Worm (Caenorhabditis elegans) whole organism, midembryonic: ENCODE results near the gene chil-8.

Experiments used
- T22C8.4 ChIP-seq: fragments of 200-800 bp; sonication (Bioruptor generic); IDR thresholded peaks from 2 replicates; pipeline ENCODE4 v1.3.6; 2022; ENCODE audit warnings: missing genetic modification characterization, missing compliant biosample characterization
- cog-1 ChIP-seq: sonication (generic microtip); optimal IDR thresholded peaks from 2 replicates; lab custom pipeline; 2016; ENCODE audit warnings: missing genetic modification characterization, missing compliant biosample characterization
- flt-1 ChIP-seq: fragments of 200-800 bp; sonication (Bioruptor generic); IDR thresholded peaks from 2 replicates; pipeline ENCODE4 v1.3.6; 2022; ENCODE audit warnings: missing genetic modification characterization, missing compliant biosample characterization
- klf-2 ChIP-seq: fragments of 200-800 bp; sonication (Bioruptor generic); conservative IDR thresholded peaks from 2 replicates; pipeline ENCODE4 v1.3.6; 2022; ENCODE audit warnings: missing genetic modification reagents, missing genetic modification characterization, missing compliant biosample characterization
- med-1 ChIP-seq: sonication (generic microtip); optimal IDR thresholded peaks from 2 replicates; lab custom pipeline; 2017; ENCODE audit warnings: missing genetic modification characterization, mild to moderate bottlenecking, missing compliant biosample characterization, antibody characterized with exemption, missing genetic modification reagents; ENCODE audit not compliant: insufficient read depth
- ref-1 ChIP-seq: fragments of 200-800 bp; sonication (Bioruptor generic); conservative IDR thresholded peaks from 2 replicates; pipeline ENCODE4 v1.3.6; 2022; ENCODE audit warnings: missing genetic modification reagents, missing genetic modification characterization, missing compliant biosample characterization
- tab-1 ChIP-seq: fragments of 200-800 bp; sonication (Bioruptor generic); IDR thresholded peaks from 2 replicates; pipeline ENCODE4 v1.3.6; 2022; ENCODE audit warnings: missing genetic modification characterization, missing compliant biosample characterization
- ztf-23 ChIP-seq: fragments of 200-800 bp; sonication (Bioruptor generic); IDR thresholded peaks from 2 replicates; pipeline ENCODE4 v1.3.6; 2022; ENCODE audit warnings: missing genetic modification reagents, missing genetic modification characterization, missing compliant biosample characterization
- ztf-29 ChIP-seq: fragments of 200-800 bp; sonication (Bioruptor generic); IDR thresholded peaks from 2 replicates; pipeline ENCODE4 v1.3.6; 2022; ENCODE audit warnings: missing genetic modification reagents, missing genetic modification characterization, missing compliant biosample characterization

Gene chil-8

DNA sequence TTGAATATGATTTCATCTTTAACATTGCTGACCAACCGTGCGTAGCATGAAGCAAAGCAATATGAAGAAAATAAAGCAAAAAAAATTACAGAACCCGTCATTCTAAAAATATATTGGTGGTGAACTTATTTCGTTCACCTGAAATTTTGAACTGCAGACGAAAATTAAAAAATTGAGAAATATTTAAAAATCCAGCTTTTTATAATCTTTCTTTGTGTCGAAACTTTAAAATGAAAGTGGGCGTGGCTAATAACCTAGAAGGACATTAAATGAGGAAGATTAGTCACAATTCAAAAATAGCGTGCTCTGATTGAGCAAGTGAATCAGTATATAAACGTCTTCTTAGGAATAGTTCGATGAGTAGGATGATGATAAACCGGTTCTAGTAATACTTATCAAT, 23.4 kb downstream of the chil-8 start, which contains the start of gene old-2:
Gene old-2 (minus strand): TSS at position 101 of the 400 bp plus-strand sequence.
- TF ChIP-seq ztf-29 (GFP tag; lab: Robert Waterston, UW) (no peak), ztf-23 (GFP tag; lab: Robert Waterston, UW) (no peak), flt-1 (GFP tag; lab: Robert Waterston, UW) (no peak), med-1 (no peak), tab-1 (GFP tag; lab: Robert Waterston, UW) (no peak), ref-1 (GFP tag; lab: Robert Waterston, UW) (no peak), klf-2 (no peak), T22C8.4 (no peak), cog-1 (tag; lab: Kevin White, UChicago) (no peak)

DNA sequence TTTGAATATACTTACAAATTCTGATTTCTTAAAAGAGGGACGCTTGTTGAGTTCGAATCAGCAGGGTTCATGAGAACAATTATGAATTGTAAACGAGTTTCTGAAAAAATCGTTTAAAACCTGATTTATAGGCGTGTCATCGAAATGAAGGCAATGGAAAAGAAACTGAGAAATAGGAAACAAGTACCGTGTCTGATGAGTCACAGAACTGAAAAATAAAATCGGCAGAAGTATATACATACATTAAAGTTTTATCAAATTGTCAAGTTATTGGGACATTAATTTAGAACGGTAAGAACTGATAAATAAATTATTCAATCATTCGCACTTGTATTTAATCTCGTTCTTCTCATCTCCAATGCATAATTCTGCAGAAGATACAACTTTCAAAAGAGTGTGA, 27.6 kb downstream of the chil-8 start, which contains the start of gene chil-9:
Gene chil-9 (minus strand): TSS at position 101 of the 400 bp plus-strand sequence.
- no peak for TF ChIP-seq tab-1 (GFP tag; lab: Robert Waterston, UW)
- no peak for TF ChIP-seq flt-1 (GFP tag; lab: Robert Waterston, UW)
- TF ChIP-seq ztf-29 (GFP tag; lab: Robert Waterston, UW): no peak
- TF ChIP-seq T22C8.4: no peak
- TF ChIP-seq med-1: no peak
- TF ChIP-seq cog-1 (tag; lab: Kevin White, UChicago): no peak
- TF ChIP-seq ztf-23 (GFP tag; lab: Robert Waterston, UW): no peak
- TF ChIP-seq klf-2: no peak
- TF ChIP-seq ref-1 (GFP tag; lab: Robert Waterston, UW): no peak

DNA sequence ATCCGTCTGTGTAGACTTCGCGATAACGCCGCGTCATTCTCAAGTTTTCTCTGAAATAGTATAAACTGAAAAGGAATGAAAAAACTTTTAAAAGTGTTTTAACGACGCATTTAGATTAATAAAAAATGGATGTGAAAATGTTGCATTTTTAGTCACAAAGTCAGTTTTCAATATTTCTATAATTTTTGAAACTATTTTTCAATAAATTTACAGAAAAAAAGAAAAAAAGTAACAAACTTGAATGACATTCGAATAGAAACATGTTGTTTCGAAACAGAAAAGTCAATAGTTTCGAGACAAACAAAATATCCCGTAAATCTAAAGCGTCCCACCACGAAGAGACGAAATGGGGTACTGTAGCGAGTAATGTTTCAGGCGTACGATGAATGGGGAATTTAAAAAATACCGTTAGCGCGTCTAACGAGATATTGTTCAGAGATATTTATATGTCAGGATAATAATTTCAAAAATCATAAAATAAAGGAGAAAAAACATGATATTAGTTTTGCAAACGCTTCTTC, 30.8 kb downstream of the chil-8 start, which contains the start of gene rnh-1.2:
Gene rnh-1.2 (minus strand): TSS at position 51 of the 521 bp plus-strand sequence.
- TF ChIP-seq klf-2 (no peak), tab-1 (GFP tag; lab: Robert Waterston, UW) (no peak), ztf-29 (GFP tag; lab: Robert Waterston, UW) (no peak), med-1 (no peak), T22C8.4 (no peak), ref-1 (GFP tag; lab: Robert Waterston, UW) (no peak), cog-1 (tag; lab: Kevin White, UChicago) (no peak), ztf-23 (GFP tag; lab: Robert Waterston, UW) (no peak)

DNA sequence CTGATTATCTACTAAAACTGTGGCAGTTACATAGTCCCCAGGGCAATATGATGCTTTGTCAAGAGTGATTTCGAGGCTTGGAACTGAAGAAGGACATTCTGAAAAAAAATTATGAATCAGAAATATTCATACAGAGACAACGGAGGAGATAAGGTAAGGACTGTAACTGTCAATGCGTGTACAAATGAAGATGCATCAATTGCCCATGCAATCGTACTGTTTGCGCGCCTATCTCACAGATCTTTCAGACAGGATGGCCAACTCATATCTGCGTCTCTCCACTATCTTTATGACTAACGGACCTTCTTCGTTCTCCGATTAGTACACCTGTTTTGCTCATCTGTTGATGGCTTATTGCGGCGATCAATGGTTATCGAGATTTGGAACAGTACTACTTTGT, 32.5 kb downstream of the chil-8 start, which contains the start of gene ZK938.11:
Gene ZK938.11 (minus strand): TSS at position 101 of the 400 bp plus-strand sequence.
- TF ChIP-seq tab-1 (GFP tag; lab: Robert Waterston, UW) (no peak), cog-1 (tag; lab: Kevin White, UChicago) (no peak), ztf-23 (GFP tag; lab: Robert Waterston, UW) (no peak)

DNA sequence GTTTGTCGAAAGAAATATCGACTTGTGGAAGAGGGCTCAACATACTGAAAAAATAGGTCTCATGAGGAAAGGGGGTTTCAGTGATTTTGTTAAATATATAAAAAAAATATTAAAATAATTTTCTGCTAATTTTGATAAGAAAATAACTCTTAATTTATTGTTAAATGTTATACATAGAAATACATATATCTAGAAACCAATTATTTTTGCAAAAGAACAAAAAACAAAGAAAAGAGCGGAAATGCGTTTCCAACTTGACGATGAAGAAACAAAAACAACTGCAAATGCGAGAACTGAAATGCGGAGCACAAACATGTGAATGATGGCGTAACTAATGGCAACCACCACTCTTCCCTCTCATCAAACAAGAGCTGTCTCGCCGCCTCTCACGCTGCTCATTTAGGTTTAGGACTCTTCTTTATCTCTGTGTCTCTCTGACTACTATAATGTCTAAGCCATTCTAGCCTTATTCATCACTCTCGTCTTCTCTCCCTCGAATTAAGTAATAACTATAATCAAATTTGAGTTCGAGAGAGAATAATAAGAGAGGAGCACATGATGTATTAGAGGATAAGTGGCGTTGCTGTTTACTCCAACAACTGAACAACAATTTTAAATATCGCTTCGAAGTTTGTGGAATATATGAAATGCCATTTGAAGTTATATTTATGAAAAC, 34.5 kb downstream of the chil-8 start, which contains the start of gene arrd-4:
Gene arrd-4 (minus strand): TSS at position 51 of the 676 bp plus-strand sequence.
- TF ChIP-seq ztf-23 (GFP tag; lab: Robert Waterston, UW): no peak
- 0 out of 2 replicates have a peak, but pooled peaks have one; percentile 7 for TF ChIP-seq tab-1 (GFP tag; lab: Robert Waterston, UW)

DNA sequence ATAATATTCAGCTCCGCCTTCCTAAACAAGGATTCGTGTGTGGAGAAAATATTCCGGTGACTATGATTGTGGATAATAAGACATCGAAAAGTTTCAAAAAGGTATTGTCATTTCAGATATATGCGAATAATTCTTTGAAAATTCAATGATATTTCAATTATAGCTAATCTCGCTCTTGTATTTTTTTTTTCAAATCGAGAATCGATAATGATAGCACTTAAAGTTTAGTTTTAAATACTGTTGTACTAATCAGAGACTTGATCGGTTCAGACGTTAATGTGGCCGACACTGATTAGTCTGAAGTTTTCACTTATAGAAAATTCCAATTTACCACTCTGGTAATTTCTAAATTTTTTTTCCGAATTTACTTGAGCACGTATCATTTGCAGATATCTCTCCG, 36.9 kb downstream of the chil-8 start:
- TF ChIP-seq ztf-29 (GFP tag; lab: Robert Waterston, UW) (no peak), ref-1 (GFP tag; lab: Robert Waterston, UW) (no peak), tab-1 (GFP tag; lab: Robert Waterston, UW) (no peak), cog-1 (tag; lab: Kevin White, UChicago) (no peak), T22C8.4 (no peak), klf-2 (no peak), flt-1 (GFP tag; lab: Robert Waterston, UW) (no peak), ztf-23 (GFP tag; lab: Robert Waterston, UW) (no peak), med-1 (no peak)

DNA sequence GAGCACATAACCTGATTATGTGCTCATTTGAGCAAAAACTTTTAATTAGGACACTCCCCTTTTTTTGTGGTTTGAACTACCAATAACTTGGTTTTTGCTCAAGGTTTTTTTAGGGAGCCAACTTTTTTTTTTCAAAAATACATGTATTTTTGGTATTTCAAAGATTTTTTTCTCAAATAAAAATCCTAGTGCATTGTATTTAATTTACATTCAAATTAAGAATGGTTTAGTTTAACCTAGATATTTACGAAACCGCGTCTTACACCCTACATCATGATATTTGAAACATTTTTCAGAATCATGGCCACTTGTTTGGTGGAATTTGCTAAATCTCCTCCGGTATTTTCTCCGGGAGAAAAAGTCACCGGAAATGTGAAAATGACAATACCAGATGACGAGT, 37.9 kb downstream of the chil-8 start, which contains the start of gene arrd-5:
Gene arrd-5 (plus strand): TSS at position 301 of the 400 bp plus-strand sequence.
- TF ChIP-seq klf-2 (no peak), flt-1 (GFP tag; lab: Robert Waterston, UW) (no peak), ztf-29 (GFP tag; lab: Robert Waterston, UW) (no peak), T22C8.4 (no peak)

DNA sequence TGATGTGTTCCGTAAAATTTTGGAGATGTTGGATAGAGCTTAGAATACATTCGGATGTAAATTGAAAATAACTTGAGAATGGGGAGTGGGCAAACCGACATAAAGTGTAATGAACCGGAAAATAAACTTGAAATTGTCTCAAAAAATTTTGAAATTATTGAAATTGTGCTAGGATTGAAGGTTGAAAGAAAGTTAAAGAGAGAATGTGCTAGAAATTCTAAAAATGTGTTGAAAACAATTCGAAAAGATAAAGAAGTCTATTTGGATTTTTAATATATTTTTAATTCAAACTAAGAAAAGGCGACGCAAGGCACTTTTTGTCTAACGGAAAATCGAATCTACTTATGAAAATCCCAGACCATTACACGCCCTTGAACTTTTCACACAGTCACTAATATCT, 39.0 kb downstream of the chil-8 start, which contains the start of gene ZK938.3:
Gene ZK938.3 (minus strand): TSS at position 101 of the 400 bp plus-strand sequence.
- TF ChIP-seq ztf-29 (GFP tag; lab: Robert Waterston, UW) (no peak), flt-1 (GFP tag; lab: Robert Waterston, UW) (no peak), klf-2 (no peak), cog-1 (tag; lab: Kevin White, UChicago) (no peak), tab-1 (GFP tag; lab: Robert Waterston, UW) (no peak), ztf-23 (GFP tag; lab: Robert Waterston, UW) (no peak), med-1 (no peak), T22C8.4 (no peak), ref-1 (GFP tag; lab: Robert Waterston, UW) (no peak)

DNA sequence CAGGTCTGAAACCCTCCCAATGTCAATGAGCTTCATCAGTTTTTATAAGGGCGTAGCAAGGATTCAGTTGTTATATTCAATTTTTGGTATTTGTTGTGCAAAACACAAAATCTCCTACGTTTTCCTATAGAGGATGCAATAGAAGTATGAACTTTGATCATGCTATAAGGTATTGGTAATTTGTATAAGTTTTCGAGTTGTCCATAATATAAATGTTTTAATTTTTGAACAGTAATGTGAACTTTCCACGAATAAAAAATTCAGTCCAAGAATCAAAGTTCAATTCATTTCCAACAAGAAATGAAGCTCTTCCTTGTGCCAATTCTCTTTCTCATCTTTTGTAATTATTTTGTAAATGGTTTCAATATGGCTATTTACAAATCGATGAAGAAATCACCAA, 41.8 kb downstream of the chil-8 start, which contains the start of gene ZK938.12:
Gene ZK938.12 (plus strand): TSS at position 301 of the 400 bp plus-strand sequence.
- TF ChIP-seq flt-1 (GFP tag; lab: Robert Waterston, UW) (no peak), cog-1 (tag; lab: Kevin White, UChicago) (no peak), tab-1 (GFP tag; lab: Robert Waterston, UW) (no peak), med-1 (no peak), T22C8.4 (no peak), ztf-23 (GFP tag; lab: Robert Waterston, UW) (no peak), klf-2 (no peak), ref-1 (GFP tag; lab: Robert Waterston, UW) (no peak), ztf-29 (GFP tag; lab: Robert Waterston, UW) (no peak)

DNA sequence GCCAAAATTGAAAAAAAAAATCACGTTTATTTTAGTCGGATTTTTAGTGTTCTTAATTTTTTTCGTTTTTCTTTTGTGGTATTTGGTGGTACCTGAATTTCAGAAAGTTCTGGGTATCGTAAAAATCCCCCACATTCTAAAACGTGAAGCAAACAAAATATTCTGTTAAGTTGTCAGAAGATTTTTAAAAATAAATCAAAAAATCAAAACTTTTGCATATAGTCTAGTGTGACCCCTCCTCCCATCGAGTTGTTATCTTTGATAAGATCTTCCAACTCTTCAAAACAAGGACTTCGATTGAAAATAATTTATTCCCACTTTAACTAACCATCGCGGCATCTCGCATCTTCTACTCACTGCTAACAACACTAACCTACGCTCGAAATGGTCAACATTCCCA, 43.8 kb downstream of the chil-8 start, which contains the start of gene ZK938.1:
Gene ZK938.1 (plus strand): TSS at position 301 of the 400 bp plus-strand sequence.
- no peak for TF ChIP-seq ztf-29 (GFP tag; lab: Robert Waterston, UW)
- TF ChIP-seq med-1: no peak
- TF ChIP-seq ztf-23 (GFP tag; lab: Robert Waterston, UW): no peak
